Worm (Caenorhabditis elegans): ENCODE data around the gene C09G1.2.

Gene C09G1.2

ce11 chrX:15939759-15940334 is 42.7 kb downstream of the C09G1.2 start:
- TF ChIP-seq nhr-237 (tag; optimal IDR thresholded peaks at IDR 0.05) (no peak), ceh-83 (GFP tag; optimal IDR thresholded peaks at IDR 0.05) (no peak), lsy-2 (tag; optimal IDR thresholded peaks at IDR 0.05) (no peak), nhr-2 (tag; optimal IDR thresholded peaks at IDR 0.05) (no peak)

- TF ChIP-seq elt-3 (tag; optimal IDR thresholded peaks at IDR 0.05) (no peak), cnd-1 (tag; optimal IDR thresholded peaks at IDR 0.05) (no peak), ham-2 (GFP tag; optimal IDR thresholded peaks at IDR 0.05) (no peak), flh-1 (GFP tag; optimal IDR thresholded peaks at IDR 0.05) (no peak), ztf-11 (tag; optimal IDR thresholded peaks at IDR 0.05) (no peak), ceh-39 (tag; optimal IDR thresholded peaks at IDR 0.05) (no peak), nhr-237 (tag; optimal IDR thresholded peaks at IDR 0.05) (no peak), lsy-2 (tag; optimal IDR thresholded peaks at IDR 0.05) (no peak), lin-13 (tag; optimal IDR thresholded peaks at IDR 0.05) (no peak), tbx-8 (GFP tag; optimal IDR thresholded peaks at IDR 0.05) (no peak), ceh-83 (GFP tag; optimal IDR thresholded peaks at IDR 0.05) (no peak)
Observed at ce11 chrX:15939224-15939623, 43.3 kb downstream of the C09G1.2 start, which contains the start of gene mrp-3. TSS of gene mrp-3 (minus strand) at chrX:15939324.

- TF ChIP-seq unc-120 (tag; optimal IDR thresholded peaks at IDR 0.05; ENCODE audit: poor library complexity, severe bottlenecking), result no peak
- no peak for TF ChIP-seq drap-1 (GFP tag; optimal IDR thresholded peaks at IDR 0.05)
- no peak for TF ChIP-seq mls-2 (tag; optimal IDR thresholded peaks at IDR 0.05)
- TF ChIP-seq nhr-76 (tag; optimal IDR thresholded peaks at IDR 0.05), result no peak
- no peak for TF ChIP-seq cnd-1 (tag; optimal IDR thresholded peaks at IDR 0.05)
- TF ChIP-seq ceh-43 (GFP tag; optimal IDR thresholded peaks at IDR 0.05), result no peak
- TF ChIP-seq ceh-39 (tag; optimal IDR thresholded peaks at IDR 0.05), result no peak
Observed at ce11 chrX:15937854-15938253, 44.7 kb downstream of the C09G1.2 start.

- TF ChIP-seq flh-1 (GFP tag; optimal IDR thresholded peaks at IDR 0.05) (no peak), pha-4 (tag; optimal IDR thresholded peaks at IDR 0.05) (no peak), sem-2 (GFP tag; optimal IDR thresholded peaks at IDR 0.05) (no peak), tbx-8 (GFP tag; optimal IDR thresholded peaks at IDR 0.05) (no peak), M03D4.4 (tag; optimal IDR thresholded peaks at IDR 0.05) (no peak), mab-5 (tag; optimal IDR thresholded peaks at IDR 0.05) (no peak), unc-120 (tag; optimal IDR thresholded peaks at IDR 0.05; ENCODE audit: poor library complexity, severe bottlenecking) (no peak), hlh-1 (tag; optimal IDR thresholded peaks at IDR 0.05) (no peak), nhr-76 (tag; optimal IDR thresholded peaks at IDR 0.05) (no peak), nhr-2 (tag; optimal IDR thresholded peaks at IDR 0.05) (no peak), blmp-1 (tag; optimal IDR thresholded peaks at IDR 0.05) (no peak), snpc-4 (tag; optimal IDR thresholded peaks at IDR 0.05) (no peak)
Observed at ce11 chrX:15932859-15933258, 49.7 kb downstream of the C09G1.2 start.

Measured in whole organism, mixed stage, embryonic.